Fruit fly (Drosophila melanogaster) whole organism, embryonic: Measurements from ENCODE around the gene Sc2.

Source experiments
- CG13123 ChIP-seq: fragments of 200-800 bp; sonication (Bioruptor generic); optimal IDR thresholded peaks from 2 replicates; lab custom pipeline; 2016; ENCODE audit warnings: missing biosample characterization, missing genetic modification characterization
- CG14050 ChIP-seq: fragments of 200-800 bp; sonication (Bioruptor generic); IDR thresholded peaks from 3 replicates; pipeline ENCODE4 v1.3.6; 2022; ENCODE audit warnings: missing biosample characterization, missing genetic modification characterization
- CG14667 ChIP-seq: fragments of 200-800 bp; sonication (Bioruptor generic); IDR thresholded peaks from 2 replicates; pipeline ENCODE4 v1.3.6; 2022; ENCODE audit warnings: missing biosample characterization, missing genetic modification characterization
- CG15011 ChIP-seq: fragments of 200-800 bp; sonication (Bioruptor generic); optimal IDR thresholded peaks from 3 replicates; lab custom pipeline; 2018; ENCODE audit warnings: missing biosample characterization, mild to moderate bottlenecking, missing genetic modification characterization
- CG2120 ChIP-seq: fragments of 200-800 bp; sonication (Bioruptor generic); optimal IDR thresholded peaks from 3 replicates; lab custom pipeline; 2016; ENCODE audit warnings: missing biosample characterization, missing genetic modification characterization
- CG2712 ChIP-seq: fragments of 200-800 bp; optimal IDR thresholded peaks from 3 replicates; lab custom pipeline; 2019; ENCODE audit warnings: missing biosample characterization, mild to moderate bottlenecking, missing genetic modification characterization, moderate library complexity
- CG2875 ChIP-seq: fragments of 200-800 bp; sonication (Bioruptor generic); optimal IDR thresholded peaks from 2 replicates; lab custom pipeline; 2017; ENCODE audit warnings: missing biosample characterization, mild to moderate bottlenecking, missing genetic modification characterization, missing genetic modification reagents
- CG32767 ChIP-seq: fragments of 200-800 bp; sonication (Bioruptor generic); IDR thresholded peaks from 2 replicates; pipeline ENCODE4 v1.3.6; 2022; ENCODE audit warnings: missing biosample characterization, missing genetic modification characterization
- CG3995 ChIP-seq: fragments of 200-800 bp; sonication (Bioruptor generic); optimal IDR thresholded peaks from 3 replicates; lab custom pipeline; 2016; ENCODE audit warnings: missing biosample characterization, missing genetic modification characterization
- CG43689 ChIP-seq: fragments of 200-800 bp; sonication (Bioruptor generic); IDR thresholded peaks from 2 replicates; pipeline ENCODE4 v1.3.6; 2022; ENCODE audit warnings: missing biosample characterization, missing genetic modification characterization
- CG5953 ChIP-seq: fragments of 200-800 bp; sonication (Bioruptor generic); IDR thresholded peaks from 2 replicates; pipeline ENCODE4 v1.3.6; 2022; ENCODE audit warnings: missing biosample characterization, missing genetic modification characterization
- CG7357 ChIP-seq: fragments of 200-800 bp; sonication (Bioruptor generic); IDR thresholded peaks from 3 replicates; pipeline ENCODE4 v1.3.6; 2022; ENCODE audit warnings: missing biosample characterization, missing genetic modification characterization
- CTCF ChIP-seq: fragments of 200-800 bp; sonication (Bioruptor generic); optimal IDR thresholded peaks from 2 replicates; lab custom pipeline; 2017; ENCODE audit warnings: missing biosample characterization, mild to moderate bottlenecking, missing genetic modification characterization, moderate library complexity
- Hsf ChIP-seq: fragments of 200-800 bp; sonication (Bioruptor generic); optimal IDR thresholded peaks from 3 replicates; lab custom pipeline; 2016; ENCODE audit warnings: missing biosample characterization, missing genetic modification characterization
- Lhr ChIP-seq: fragments of 200-800 bp; sonication (Bioruptor generic); optimal IDR thresholded peaks from 3 replicates; lab custom pipeline; 2017; ENCODE audit warnings: mild to moderate bottlenecking, missing biosample characterization, missing genetic modification reagents, missing genetic modification characterization
- NfI ChIP-seq: fragments of 200-800 bp; sonication (Bioruptor generic); optimal IDR thresholded peaks from 3 replicates; lab custom pipeline; 2018; ENCODE audit warnings: missing biosample characterization, mild to moderate bottlenecking, missing genetic modification characterization, moderate library complexity
- Taf1 ChIP-seq: fragments of 200-800 bp; sonication (Bioruptor generic); IDR thresholded peaks from 2 replicates; pipeline ENCODE4 v1.3.6; 2022; ENCODE audit warnings: missing biosample characterization, missing genetic modification characterization
- al ChIP-seq: fragments of 200-800 bp; sonication (Bioruptor generic); IDR thresholded peaks from 2 replicates; pipeline ENCODE4 v1.3.6; 2022; ENCODE audit warnings: missing biosample characterization, missing genetic modification characterization
- bcd ChIP-seq: fragments of 200-800 bp; sonication (Bioruptor generic); optimal IDR thresholded peaks from 2 replicates; lab custom pipeline; 2017; ENCODE audit warnings: missing biosample characterization, mild to moderate bottlenecking, missing genetic modification characterization
- disco-r ChIP-seq: fragments of 200-800 bp; sonication (Bioruptor generic); optimal IDR thresholded peaks from 2 replicates; lab custom pipeline; 2016; ENCODE audit warnings: missing biosample characterization, missing genetic modification characterization
- gro ChIP-seq: fragments of 200-800 bp; sonication (Bioruptor generic); optimal IDR thresholded peaks from 2 replicates; lab custom pipeline; 2016; ENCODE audit warnings: missing biosample characterization, missing genetic modification characterization
- gsb-n ChIP-seq: fragments of 200-800 bp; sonication (Bioruptor generic); optimal IDR thresholded peaks from 3 replicates; lab custom pipeline; 2018; ENCODE audit warnings: missing biosample characterization, mild to moderate bottlenecking, missing genetic modification characterization
- luna ChIP-seq: fragments of 200-800 bp; sonication (Bioruptor generic); optimal IDR thresholded peaks from 2 replicates; lab custom pipeline; 2016; ENCODE audit warnings: missing biosample characterization, missing genetic modification characterization
- maf-S ChIP-seq: fragments of 200-800 bp; sonication (Bioruptor generic); optimal IDR thresholded peaks from 2 replicates; lab custom pipeline; 2016; ENCODE audit warnings: missing biosample characterization, missing genetic modification characterization
- nmo ChIP-seq: fragments of 200-800 bp; sonication (Bioruptor generic); optimal IDR thresholded peaks from 2 replicates; lab custom pipeline; 2018; ENCODE audit warnings: missing biosample characterization, mild to moderate bottlenecking, missing genetic modification characterization, moderate library complexity
- pb ChIP-seq: fragments of 200-800 bp; sonication (Bioruptor generic); optimal IDR thresholded peaks from 3 replicates; lab custom pipeline; 2016; ENCODE audit warnings: missing biosample characterization, missing genetic modification characterization
- pfk ChIP-seq: fragments of 200-800 bp; sonication (Bioruptor generic); optimal IDR thresholded peaks from 2 replicates; lab custom pipeline; 2018; ENCODE audit warnings: missing biosample characterization, mild to moderate bottlenecking, missing genetic modification characterization, moderate library complexity
- salm ChIP-seq: fragments of 200-800 bp; sonication (Bioruptor generic); optimal IDR thresholded peaks from 2 replicates; lab custom pipeline; 2018; ENCODE audit warnings: missing biosample characterization, mild to moderate bottlenecking, missing genetic modification characterization
- trem ChIP-seq: fragments of 200-800 bp; optimal IDR thresholded peaks from 3 replicates; lab custom pipeline; 2019; ENCODE audit warnings: missing biosample characterization, mild to moderate bottlenecking, missing genetic modification characterization, moderate library complexity
- zen2 ChIP-seq: fragments of 200-800 bp; sonication (Bioruptor generic); IDR thresholded peaks from 3 replicates; pipeline ENCODE4 v1.3.6; 2022; ENCODE audit warnings: missing biosample characterization, missing genetic modification characterization; ENCODE audit not compliant: partially characterized antibody

The Sc2 gene

dm6 chr3L:3952468-3952867, 49.2 kb downstream of the Sc2 start, which contains the start of gene CG14984 (continued):
- TF ChIP-seq CG32767 (GFP tag; lab: Robert Waterston, UW) (no peak), NfI (no peak), salm (tag; lab: Kevin White, UChicago) (no peak), CG2120 (GFP tag; lab: Kevin White, UChicago) (peak; percentile 71), nmo (GFP tag; lab: Kevin White, UChicago) (no peak), gsb-n (tag; lab: Kevin White, UChicago) (no peak), CG13123 (GFP tag; lab: Kevin White, UChicago) (no peak), CG14667 (GFP tag; lab: Robert Waterston, UW) (peak; percentile 35; the same call in 1 of the 2 replicates), CG14050 (GFP tag; lab: Robert Waterston, UW) (no peak), Hsf (GFP tag; lab: Kevin White, UChicago) (peak; percentile 13), CG15011 (GFP tag; lab: Kevin White, UChicago) (peak; percentile 44), Taf1 (GFP tag; lab: Robert Waterston, UW) (peak; percentile 45; the same call in 1 of the 2 replicates), CG5953 (GFP tag; lab: Robert Waterston, UW) (no peak), CG2875 (GFP tag; lab: Kevin White, UChicago) (no peak), trem (no peak), disco-r (no peak), Lhr (GFP tag; lab: Kevin White, UChicago) (no peak), CG7357 (GFP tag; lab: Robert Waterston, UW) (no peak), maf-S (GFP tag; lab: Kevin White, UChicago) (no peak), pfk (no peak), CG3995 (GFP tag; lab: Kevin White, UChicago) (no peak), CTCF (GFP tag; lab: Kevin White, UChicago) (no peak), bcd (GFP tag; lab: Kevin White, UChicago) (peak; percentile 62), al (GFP tag; lab: Robert Waterston, UW) (peak; percentile 82), gro (GFP tag; lab: Kevin White, UChicago) (peak; percentile 74), pb (no peak), CG2712 (peak; percentile 26), luna (GFP tag; lab: Kevin White, UChicago) (no peak), zen2 (GFP tag; lab: Robert Waterston, UW) (no peak), CG43689 (GFP tag; lab: Robert Waterston, UW) (no peak)
